Worm (Caenorhabditis elegans) whole organism, late embryonic: ENCODE data around the gene Y62E10A.6.

Experiments used
- C08G9.2 ChIP-seq: sonication (generic microtip); optimal IDR thresholded peaks from 2 replicates; lab custom pipeline; 2016; ENCODE audit warnings: mild to moderate bottlenecking, missing genetic modification characterization, moderate library complexity, missing compliant biosample characterization
- C38D4.7 ChIP-seq: fragments of 200-800 bp; sonication (Bioruptor generic); optimal IDR thresholded peaks from 2 replicates; lab custom pipeline; 2018; ENCODE audit warnings: mild to moderate bottlenecking, missing genetic modification characterization, moderate library complexity, missing compliant biosample characterization
- F13H6.1 ChIP-seq: sonication (generic microtip); optimal IDR thresholded peaks from 2 replicates; lab custom pipeline; 2016; ENCODE audit warnings: missing genetic modification characterization, missing compliant biosample characterization
- K09A11.1 ChIP-seq: sonication (generic microtip); optimal IDR thresholded peaks from 2 replicates; lab custom pipeline; 2017; ENCODE audit warnings: antibody characterized with exemption, mild to moderate bottlenecking, missing genetic modification characterization, missing compliant biosample characterization; ENCODE audit not compliant: insufficient read depth
- T23F11.4 ChIP-seq: fragments of 200-800 bp; sonication (Bioruptor generic); optimal IDR thresholded peaks from 2 replicates; lab custom pipeline; 2018; ENCODE audit warnings: mild to moderate bottlenecking, missing genetic modification characterization, missing compliant biosample characterization
- ahr-1 ChIP-seq: sonication (generic microtip); optimal IDR thresholded peaks from 2 replicates; lab custom pipeline; 2016; ENCODE audit warnings: missing genetic modification characterization, missing compliant biosample characterization
- ama-1 ChIP-seq: fragments of 150-350 bp; optimal IDR thresholded peaks from 2 replicates; lab custom pipeline; 2014
- ceh-14 ChIP-seq: sonication (generic microtip); optimal IDR thresholded peaks from 2 replicates; lab custom pipeline; 2016; ENCODE audit warnings: missing genotype, missing genetic modification characterization, missing compliant biosample characterization
- ceh-18 ChIP-seq: sonication (generic microtip); optimal IDR thresholded peaks from 2 replicates; lab custom pipeline; 2016; ENCODE audit warnings: missing genetic modification characterization, missing compliant biosample characterization
- ceh-2 ChIP-seq: sonication (generic microtip); optimal IDR thresholded peaks from 2 replicates; lab custom pipeline; 2016; ENCODE audit warnings: missing genotype, missing genetic modification characterization, missing compliant biosample characterization
- ceh-24 ChIP-seq: sonication (generic microtip); optimal IDR thresholded peaks from 2 replicates; lab custom pipeline; 2016; ENCODE audit warnings: mild to moderate bottlenecking, missing genetic modification characterization, missing compliant biosample characterization
- ceh-31 ChIP-seq: sonication (generic microtip); optimal IDR thresholded peaks from 2 replicates; lab custom pipeline; 2016; ENCODE audit warnings: missing genetic modification characterization, missing compliant biosample characterization
- ceh-34 ChIP-seq: sonication (generic microtip); optimal IDR thresholded peaks from 2 replicates; lab custom pipeline; 2016; ENCODE audit warnings: mild to moderate bottlenecking, missing genetic modification characterization, missing compliant biosample characterization
- ceh-48 ChIP-seq: sonication (generic microtip); optimal IDR thresholded peaks from 2 replicates; lab custom pipeline; 2016; ENCODE audit warnings: missing genetic modification characterization, inconsistent platforms, missing compliant biosample characterization
- ceh-6 ChIP-seq: fragments of 200-800 bp; sonication (Bioruptor generic); optimal IDR thresholded peaks from 2 replicates; lab custom pipeline; 2018; ENCODE audit warnings: mild to moderate bottlenecking, missing genetic modification characterization, missing compliant biosample characterization
- che-1 ChIP-seq: sonication (generic microtip); optimal IDR thresholded peaks from 2 replicates; lab custom pipeline; 2016; ENCODE audit warnings: mild to moderate bottlenecking, missing genetic modification characterization, missing compliant biosample characterization
- dmd-4 ChIP-seq: sonication (generic microtip); optimal IDR thresholded peaks from 2 replicates; lab custom pipeline; 2016; ENCODE audit warnings: borderline replicate concordance, missing genetic modification characterization, missing compliant biosample characterization
- dve-1 ChIP-seq: sonication (generic microtip); optimal IDR thresholded peaks from 2 replicates; lab custom pipeline; 2017; ENCODE audit warnings: antibody characterized with exemption, mild to moderate bottlenecking, missing genetic modification characterization, missing compliant biosample characterization
- elt-2 ChIP-seq: sonication (generic microtip); optimal IDR thresholded peaks from 2 replicates; lab custom pipeline; 2016; ENCODE audit warnings: missing genetic modification reagents, missing genetic modification characterization, missing compliant biosample characterization
- ets-4 ChIP-seq: sonication (generic microtip); optimal IDR thresholded peaks from 2 replicates; lab custom pipeline; 2016; ENCODE audit warnings: missing genetic modification characterization, missing compliant biosample characterization
- fax-1 ChIP-seq: sonication (generic microtip); optimal IDR thresholded peaks from 2 replicates; lab custom pipeline; 2016; ENCODE audit warnings: missing genotype, missing genetic modification characterization, missing compliant biosample characterization
- fkh-10 ChIP-seq: fragments of 150-350 bp; optimal IDR thresholded peaks from 2 replicates; lab custom pipeline; 2014; ENCODE audit warnings: missing biosample characterization, missing genetic modification reagents, missing genetic modification characterization
- fkh-6 ChIP-seq: sonication (generic microtip); optimal IDR thresholded peaks from 2 replicates; lab custom pipeline; 2016; ENCODE audit warnings: missing genetic modification characterization, missing compliant biosample characterization
- gmeb-2 ChIP-seq: sonication (generic microtip); optimal IDR thresholded peaks from 2 replicates; lab custom pipeline; 2016; ENCODE audit warnings: missing genetic modification characterization, inconsistent platforms, missing compliant biosample characterization
- hlh-30 ChIP-seq: sonication (generic microtip); optimal IDR thresholded peaks from 2 replicates; lab custom pipeline; 2017; ENCODE audit warnings: antibody characterized with exemption, missing genetic modification characterization, missing compliant biosample characterization; ENCODE audit not compliant: insufficient read depth
- hlh-6 ChIP-seq: sonication (generic microtip); optimal IDR thresholded peaks from 2 replicates; lab custom pipeline; 2016; ENCODE audit warnings: missing genotype, missing genetic modification characterization, missing compliant biosample characterization
- hlh-8 ChIP-seq: sonication (generic microtip); optimal IDR thresholded peaks from 2 replicates; lab custom pipeline; 2016; ENCODE audit warnings: missing genotype, missing genetic modification characterization, missing compliant biosample characterization
- lin-11 ChIP-seq: fragments of 200-800 bp; sonication (Bioruptor generic); optimal IDR thresholded peaks from 2 replicates; lab custom pipeline; 2018; ENCODE audit warnings: mild to moderate bottlenecking, missing genetic modification characterization, missing compliant biosample characterization
- madf-2 ChIP-seq: sonication (generic microtip); optimal IDR thresholded peaks from 2 replicates; lab custom pipeline; 2017; ENCODE audit warnings: missing genetic modification characterization, missing compliant biosample characterization
- mec-3 ChIP-seq: sonication (generic microtip); optimal IDR thresholded peaks from 2 replicates; lab custom pipeline; 2016; ENCODE audit warnings: borderline replicate concordance, missing genetic modification characterization, missing compliant biosample characterization
- nfya-1 ChIP-seq: sonication (generic microtip); optimal IDR thresholded peaks from 2 replicates; lab custom pipeline; 2017; ENCODE audit warnings: missing genetic modification characterization, mild to moderate bottlenecking, missing compliant biosample characterization, antibody characterized with exemption, moderate library complexity
- nhr-11 ChIP-seq: fragments of 150-350 bp; optimal IDR thresholded peaks from 2 replicates; lab custom pipeline; 2014; ENCODE audit warnings: missing biosample characterization, missing genetic modification characterization
- nhr-232 ChIP-seq: sonication (generic microtip); optimal IDR thresholded peaks from 2 replicates; lab custom pipeline; 2016; ENCODE audit warnings: missing genetic modification characterization, missing compliant biosample characterization
- odd-2 ChIP-seq: sonication (generic microtip); optimal IDR thresholded peaks from 2 replicates; lab custom pipeline; 2017; ENCODE audit warnings: antibody characterized with exemption, mild to moderate bottlenecking, missing genetic modification characterization, missing compliant biosample characterization
- pag-3 ChIP-seq: sonication (generic microtip); optimal IDR thresholded peaks from 2 replicates; lab custom pipeline; 2016; ENCODE audit warnings: missing compliant biosample characterization, missing genetic modification characterization, borderline replicate concordance
- pha-2 ChIP-seq: sonication (generic microtip); optimal IDR thresholded peaks from 2 replicates; lab custom pipeline; 2017; ENCODE audit warnings: mild to moderate bottlenecking, missing genetic modification characterization, missing compliant biosample characterization
- pqm-1 ChIP-seq: sonication (generic microtip); optimal IDR thresholded peaks from 2 replicates; lab custom pipeline; 2016; ENCODE audit warnings: missing genetic modification characterization, missing compliant biosample characterization
- pros-1 ChIP-seq: fragments of 150-350 bp; optimal IDR thresholded peaks from 2 replicates; lab custom pipeline; 2014; ENCODE audit warnings: missing biosample characterization, missing genetic modification reagents, missing genetic modification characterization
- ref-2 ChIP-seq: sonication (generic microtip); optimal IDR thresholded peaks from 2 replicates; lab custom pipeline; 2016; ENCODE audit warnings: missing genetic modification characterization, missing compliant biosample characterization
- sox-2 ChIP-seq: fragments of 200-800 bp; sonication (Bioruptor generic); IDR thresholded peaks from 2 replicates; pipeline ENCODE4 v1.3.6; 2022; ENCODE audit warnings: missing genetic modification reagents, missing genetic modification characterization, missing compliant biosample characterization
- sox-4 ChIP-seq: sonication (generic microtip); optimal IDR thresholded peaks from 2 replicates; lab custom pipeline; 2017; ENCODE audit warnings: mild to moderate bottlenecking, missing genetic modification characterization, inconsistent platforms, missing compliant biosample characterization
- tbx-2 ChIP-seq: sonication (generic microtip); optimal IDR thresholded peaks from 2 replicates; lab custom pipeline; 2016; ENCODE audit warnings: missing genetic modification characterization, missing compliant biosample characterization
- unc-3 ChIP-seq, 2 experiments: fragments of 200-800 bp in 1 of 2; sonication (Bioruptor generic) in 1 of 2; sonication (generic microtip) in 1 of 2; conservative IDR thresholded peaks in 1 of 2; optimal IDR thresholded peaks in 1 of 2; 2 replicates each; pipeline versions ENCODE4 v1.3.6 to Lab custom; 2016 to 2022; ENCODE audit warnings: missing compliant biosample characterization in 2 of 2, missing genetic modification characterization in 2 of 2, missing genetic modification reagents in 1 of 2
- unc-42 ChIP-seq: sonication (generic microtip); optimal IDR thresholded peaks from 2 replicates; lab custom pipeline; 2016; ENCODE audit warnings: missing genotype, missing genetic modification characterization, missing compliant biosample characterization
- unc-55 ChIP-seq: sonication (generic microtip); optimal IDR thresholded peaks from 2 replicates; lab custom pipeline; 2017; ENCODE audit warnings: missing biosample characterization, missing genetic modification reagents, missing genetic modification characterization
- zip-5 ChIP-seq: sonication (generic microtip); optimal IDR thresholded peaks from 2 replicates; lab custom pipeline; 2016; ENCODE audit warnings: missing genetic modification characterization, missing compliant biosample characterization

The Y62E10A.6 gene

DNA sequence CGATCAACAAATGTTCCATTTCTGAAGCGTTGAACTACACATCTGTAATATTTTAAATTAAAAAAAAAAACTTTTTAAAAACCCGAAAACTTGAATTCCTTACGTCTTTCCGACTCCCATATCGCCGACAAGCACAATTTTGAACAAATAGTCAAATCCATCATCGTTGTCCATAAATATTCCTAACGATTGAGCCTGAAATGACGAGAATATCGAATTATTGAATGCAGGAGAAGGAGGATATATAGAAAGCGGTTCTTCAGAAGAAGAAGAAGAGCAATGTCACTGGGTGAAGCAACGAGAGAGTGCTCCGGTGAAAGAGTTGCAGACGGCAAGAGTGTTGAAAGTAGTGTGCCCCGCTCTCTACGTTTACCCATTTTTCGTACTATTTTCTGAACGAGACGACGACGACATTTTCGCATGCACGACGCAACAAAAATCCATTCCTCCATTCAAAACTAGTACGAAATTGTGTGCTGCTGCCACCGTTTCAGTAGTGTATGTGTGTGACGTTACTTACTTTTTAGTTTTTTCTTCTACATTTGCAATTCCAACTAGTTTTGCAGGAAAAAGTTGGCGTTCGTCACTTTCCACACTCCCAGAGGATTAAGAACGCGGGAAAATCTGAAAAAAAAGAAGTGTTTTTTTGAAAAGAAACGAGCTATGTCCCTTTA lies 12.1 kb downstream of the Y62E10A.6 start, which contains the start of gene rab-19:
Gene rab-19 (minus strand): TSS at position 624 of the 674 bp plus-strand sequence.
- no peak for TF ChIP-seq sox-2
- no peak for TF ChIP-seq nhr-232 (tag; lab: Kevin White, UChicago)
- no peak for TF ChIP-seq ets-4
- no peak for TF ChIP-seq fkh-6 (tag; lab: Kevin White, UChicago)
- no peak for TF ChIP-seq C08G9.2 (tag; lab: Kevin White, UChicago)
- no peak for TF ChIP-seq fkh-10 (GFP tag; lab: Kevin White, UChicago)
- no peak for TF ChIP-seq ceh-24 (tag; lab: Kevin White, UChicago)
- peak; percentile 71 for TF ChIP-seq unc-42 (tag; lab: Kevin White, UChicago)
- no peak for TF ChIP-seq ceh-6 (GFP tag; lab: Kevin White, UChicago)
- TF ChIP-seq F13H6.1 (tag; lab: Kevin White, UChicago), result no peak
- TF ChIP-seq madf-2 (tag; lab: Kevin White, UChicago), result no peak
- TF ChIP-seq ceh-31, result peak; percentile 28
- TF ChIP-seq ceh-48, result peak; percentile 72
- no peak for TF ChIP-seq dve-1 (tag; lab: Kevin White, UChicago)
- no peak for TF ChIP-seq nfya-1 (tag; lab: Kevin White, UChicago)
- TF ChIP-seq ceh-14 (tag; lab: Kevin White, UChicago), result no peak
- TF ChIP-seq, all 69 proteins: peak for 3

DNA sequence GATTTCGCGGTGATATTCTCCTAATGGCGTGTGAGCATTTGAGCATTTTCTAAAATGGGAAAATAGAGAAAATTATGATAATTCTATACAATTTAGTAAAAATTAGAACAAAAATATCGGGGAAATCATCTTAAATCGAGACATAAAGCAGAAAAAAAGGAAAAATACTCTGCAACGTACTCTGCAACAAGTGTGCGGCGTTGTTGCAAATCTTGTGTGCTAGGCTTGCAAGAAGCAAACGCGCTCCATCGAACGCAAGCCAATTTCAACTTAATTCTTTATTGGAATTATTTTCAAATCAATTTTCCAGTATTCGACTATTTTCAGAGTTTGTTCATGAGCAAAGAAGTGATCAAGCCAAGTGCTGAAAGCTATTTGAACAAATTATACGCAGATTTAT lies 14.2 kb downstream of the Y62E10A.6 start, which contains the start of the genes Y62E10A.20, Y62E10A.23 and mdt-9:
Gene Y62E10A.20 (minus strand): TSS at position 49 of the 400 bp plus-strand sequence.
Gene Y62E10A.23 (plus strand): TSS at position 282 of the 400 bp plus-strand sequence.
Gene mdt-9 (plus strand): TSS at position 338 of the 400 bp plus-strand sequence.
- TF ChIP-seq sox-2 (peak; percentile 15; the same call in 1 of the 2 replicates), hlh-6 (no peak), unc-55 (peak; percentile 4), gmeb-2 (tag; lab: Kevin White, UChicago) (peak; percentile 49), madf-2 (tag; lab: Kevin White, UChicago) (peak; percentile 40), elt-2 (peak; percentile 80), pag-3 (tag; lab: Kevin White, UChicago) (no peak), hlh-30 (peak; percentile 2), ceh-34 (peak; percentile 67), pha-2 (tag; lab: Kevin White, UChicago) (peak; percentile 54), sox-4 (tag; lab: Kevin White, UChicago) (peak; percentile 59), C08G9.2 (tag; lab: Kevin White, UChicago) (peak; percentile 55), zip-5 (tag; lab: Kevin White, UChicago) (peak; percentile 33), C38D4.7 (GFP tag; lab: Kevin White, UChicago) (peak; percentile 57), ceh-48 (peak; percentile 65), hlh-8 (tag; lab: Kevin White, UChicago) (peak; percentile 60), nhr-11 (tag; lab: Kevin White, UChicago) (no peak), ref-2 (tag; lab: Kevin White, UChicago) (peak; percentile 77), T23F11.4 (GFP tag; lab: Kevin White, UChicago) (peak; percentile 66), lin-11 (tag; lab: Kevin White, UChicago) (peak; percentile 33), ahr-1 (tag; lab: Kevin White, UChicago) (peak; percentile 36), ama-1 (lab: Kevin White, UChicago) (no peak), che-1 (tag; lab: Kevin White, UChicago) (peak; percentile 42), nhr-232 (tag; lab: Kevin White, UChicago) (no peak), tbx-2 (tag; lab: Kevin White, UChicago) (peak; percentile 67), ceh-2 (peak; percentile 39), unc-3 (GFP tag; conservative IDR thresholded peaks at IDR 0.05; lab: Robert Waterston, UW) (peak; percentile 70; the same call in 1 of the 2 replicates), unc-3 (tag; optimal IDR thresholded peaks at IDR 0.05; lab: Kevin White, UChicago) (peak; percentile 68), fax-1 (tag; lab: Kevin White, UChicago) (peak; percentile 91), pros-1 (tag; lab: Kevin White, UChicago) (peak; percentile 42), ceh-6 (GFP tag; lab: Kevin White, UChicago) (peak; percentile 58), dmd-4 (tag; lab: Kevin White, UChicago) (no peak), dve-1 (tag; lab: Kevin White, UChicago) (peak; percentile 64), F13H6.1 (tag; lab: Kevin White, UChicago) (peak; percentile 28), nfya-1 (tag; lab: Kevin White, UChicago) (peak; percentile 84), unc-42 (tag; lab: Kevin White, UChicago) (peak; percentile 89), mec-3 (tag; lab: Kevin White, UChicago) (no peak), ceh-18 (tag; lab: Kevin White, UChicago) (peak; percentile 46), pqm-1 (no peak), fkh-6 (tag; lab: Kevin White, UChicago) (peak; percentile 29), odd-2 (tag; lab: Kevin White, UChicago) (peak; percentile 25), fkh-10 (GFP tag; lab: Kevin White, UChicago) (no peak), K09A11.1 (peak; percentile 77), ceh-24 (tag; lab: Kevin White, UChicago) (peak; percentile 14)
